Fruit fly (Drosophila melanogaster): ENCODE data around the gene CG14877.

CG14877 gene

dm6 chr3R:15934952-15935351 lies 39.1 kb upstream of the CG14877 start, which contains the start of gene Sap47 (continued):
- TF ChIP-seq cato (GFP tag; optimal IDR thresholded peaks at IDR 0.05; ENCODE audit: borderline replicate concordance) (no peak), Atf6 (GFP tag; IDR thresholded peaks at IDR 0.05) (0 out of 2 replicates have a peak, but pooled peaks have one; percentile 9), Opbp (GFP tag; IDR thresholded peaks at IDR 0.05; ENCODE audit: partially characterized antibody) (peak; percentile 76; the same call in 2 of the 3 replicates), CG15601 (tag; optimal IDR thresholded peaks at IDR 0.05) (no peak), Nf-YA (GFP tag; IDR thresholded peaks at IDR 0.05) (no peak), unc-4 (GFP tag; IDR thresholded peaks at IDR 0.05; ENCODE audit: partially characterized antibody) (peak; percentile 84), CG2116 (GFP tag; optimal IDR thresholded peaks at IDR 0.05) (peak; percentile 70), gcm (GFP tag; optimal IDR thresholded peaks at IDR 0.05) (no peak), CG14710 (tag; optimal IDR thresholded peaks at IDR 0.05) (peak; percentile 17), zfh2 (GFP tag; optimal IDR thresholded peaks at IDR 0.05) (no peak), tgo (GFP tag; IDR thresholded peaks at IDR 0.05) (no peak), CG10321 (GFP tag; IDR thresholded peaks at IDR 0.05) (no peak), caup (GFP tag; optimal IDR thresholded peaks at IDR 0.05; ENCODE audit: severe bottlenecking) (no peak), Jarid2 (GFP tag; optimal IDR thresholded peaks at IDR 0.05) (no peak), CG3726 (GFP tag; IDR thresholded peaks at IDR 0.05) (no peak), Hr39 (optimal IDR thresholded peaks at IDR 0.05) (no peak), dan (GFP tag; IDR thresholded peaks at IDR 0.05) (no peak), CG10543 (GFP tag; optimal IDR thresholded peaks at IDR 0.05) (peak; percentile 7), Mad (GFP tag; optimal IDR thresholded peaks at IDR 0.05) (no peak), jigr1 (GFP tag; IDR thresholded peaks at IDR 0.05) (no peak), bbx (GFP tag; IDR thresholded peaks at IDR 0.05; ENCODE audit: partially characterized antibody) (peak; percentile 85), pzg (GFP tag; optimal IDR thresholded peaks at IDR 0.05) (peak; percentile 80), knrl (GFP tag; IDR thresholded peaks at IDR 0.05; ENCODE audit: partially characterized antibody) (peak; percentile 77), jumu (GFP tag; optimal IDR thresholded peaks at IDR 0.05) (no peak), Spps (tag; optimal IDR thresholded peaks at IDR 0.05) (no peak), toy (GFP tag; IDR thresholded peaks at IDR 0.05) (no peak), Dbx (GFP tag; IDR thresholded peaks at IDR 0.05) (peak; percentile 58; the same call in 1 of the 3 replicates), CG6654 (GFP tag; optimal IDR thresholded peaks at IDR 0.05) (no peak), CG14860 (GFP tag; IDR thresholded peaks at IDR 0.05; ENCODE audit: partially characterized antibody) (peak; percentile 74), CG15011 (GFP tag; optimal IDR thresholded peaks at IDR 0.05) (no peak), CG11085 (GFP tag; IDR thresholded peaks at IDR 0.05) (no peak), Poxn (GFP tag; IDR thresholded peaks at IDR 0.05) (no peak), Usf (GFP tag; optimal IDR thresholded peaks at IDR 0.05) (no peak), CG32767 (GFP tag; IDR thresholded peaks at IDR 0.05) (no peak), sima (GFP tag; optimal IDR thresholded peaks at IDR 0.05) (no peak), dmrt11E (tag; optimal IDR thresholded peaks at IDR 0.05) (no peak), CG9876 (GFP tag; optimal IDR thresholded peaks at IDR 0.05) (no peak), CrebB (tag; optimal IDR thresholded peaks at IDR 0.05) (peak; percentile 47), CG5245 (GFP tag; optimal IDR thresholded peaks at IDR 0.05) (no peak), fd64A (GFP tag; optimal IDR thresholded peaks at IDR 0.05) (no peak), Lhr (GFP tag; optimal IDR thresholded peaks at IDR 0.05) (no peak), ems (GFP tag; optimal IDR thresholded peaks at IDR 0.05) (no peak), Aef1 (GFP tag; IDR thresholded peaks at IDR 0.05) (peak; percentile 37; the same call in 1 of the 3 replicates), usp (GFP tag; optimal IDR thresholded peaks at IDR 0.05) (no peak), odd (GFP tag; optimal IDR thresholded peaks at IDR 0.05) (no peak), CG12299 (tag; optimal IDR thresholded peaks at IDR 0.05) (no peak), Ets65A (GFP tag) (no peak), CG4854 (GFP tag; optimal IDR thresholded peaks at IDR 0.05) (no peak), CG14667 (GFP tag; IDR thresholded peaks at IDR 0.05) (no peak), CG8359 (GFP tag; optimal IDR thresholded peaks at IDR 0.05; ENCODE audit: borderline replicate concordance) (no peak), Bdp1 (GFP tag; optimal IDR thresholded peaks at IDR 0.05) (no peak), CG8089 (GFP tag; optimal IDR thresholded peaks at IDR 0.05) (no peak)
